Worm (Caenorhabditis elegans) whole organism, L2 larva: ENCODE data around the gene Y47D3A.1.
A peak's percentile ranks its signal among the peaks of the same experiment; 100 is the strongest.

Source experiments
- C34F6.9 ChIP-seq: fragments of 150-350 bp; optimal IDR thresholded peaks from 2 replicates; lab custom pipeline; 2014; ENCODE audit warnings: missing biosample characterization, missing genetic modification characterization
- F13H6.1 ChIP-seq: sonication (generic microtip); optimal IDR thresholded peaks from 2 replicates; lab custom pipeline; 2016; ENCODE audit warnings: missing genetic modification characterization, missing compliant biosample characterization
- R02D3.7 ChIP-seq: fragments of 150-350 bp; optimal IDR thresholded peaks from 2 replicates; lab custom pipeline; 2014; ENCODE audit warnings: missing biosample characterization, missing genetic modification characterization
- Y55F3AM.14 ChIP-seq: fragments of 200-800 bp; sonication (Bioruptor generic); optimal IDR thresholded peaks from 2 replicates; lab custom pipeline; 2018; ENCODE audit warnings: mild to moderate bottlenecking, missing genetic modification characterization, missing compliant biosample characterization
- ZK546.5 ChIP-seq: sonication (generic microtip); optimal IDR thresholded peaks from 2 replicates; lab custom pipeline; 2017; ENCODE audit warnings: missing biosample characterization, missing genetic modification characterization
- alr-1 ChIP-seq: fragments of 150-350 bp; optimal IDR thresholded peaks from 2 replicates; lab custom pipeline; 2014; ENCODE audit warnings: missing biosample characterization, missing genetic modification characterization
- aly-2 ChIP-seq: fragments of 150-350 bp; optimal IDR thresholded peaks from 2 replicates; lab custom pipeline; 2014; ENCODE audit warnings: missing biosample characterization, missing genetic modification characterization
- ama-1 ChIP-seq: fragments of 150-350 bp; optimal IDR thresholded peaks from 2 replicates; lab custom pipeline; 2018; ENCODE audit warnings: inconsistent platforms
- blmp-1 ChIP-seq: sonication (generic microtip); optimal IDR thresholded peaks from 2 replicates; lab custom pipeline; 2017; ENCODE audit warnings: missing genetic modification characterization, mild to moderate bottlenecking, missing compliant biosample characterization, antibody characterized with exemption, moderate library complexity; ENCODE audit not compliant: insufficient read depth
- ceh-16 ChIP-seq: fragments of 150-350 bp; optimal IDR thresholded peaks from 2 replicates; lab custom pipeline; 2014; ENCODE audit warnings: missing biosample characterization, missing genetic modification characterization
- ceh-82 ChIP-seq: fragments of 150-350 bp; optimal IDR thresholded peaks from 2 replicates; lab custom pipeline; 2014; ENCODE audit warnings: missing biosample characterization, missing genetic modification characterization
- crh-2 ChIP-seq: sonication (generic microtip); optimal IDR thresholded peaks from 2 replicates; lab custom pipeline; 2017; ENCODE audit warnings: missing biosample characterization, missing genetic modification characterization
- dmd-4 ChIP-seq: sonication (generic microtip); optimal IDR thresholded peaks from 2 replicates; lab custom pipeline; 2017; ENCODE audit warnings: missing biosample characterization, missing genetic modification characterization
- egl-27 ChIP-seq: sonication (generic microtip); optimal IDR thresholded peaks from 3 replicates; lab custom pipeline; 2017; ENCODE audit warnings: missing biosample characterization, missing genetic modification reagents, missing genetic modification characterization
- elt-1 ChIP-seq: fragments of 150-350 bp; optimal IDR thresholded peaks from 2 replicates; lab custom pipeline; 2014; ENCODE audit warnings: missing biosample characterization, missing genetic modification characterization
- elt-3 ChIP-seq: sonication (generic microtip); optimal IDR thresholded peaks from 2 replicates; lab custom pipeline; 2017; ENCODE audit warnings: missing biosample characterization, missing genetic modification characterization
- fos-1 ChIP-seq: fragments of 150-350 bp; optimal IDR thresholded peaks from 2 replicates; lab custom pipeline; 2014; ENCODE audit warnings: missing biosample characterization, missing genetic modification characterization
- gmeb-1 ChIP-seq: fragments of 150-350 bp; optimal IDR thresholded peaks from 2 replicates; lab custom pipeline; 2014; ENCODE audit warnings: missing biosample characterization, missing genetic modification characterization
- lin-11 ChIP-seq: fragments of 150-350 bp; sonication (generic microtip); optimal IDR thresholded peaks from 2 replicates; lab custom pipeline; 2014; ENCODE audit warnings: missing biosample characterization, missing genetic modification characterization, inconsistent platforms, mixed read lengths
- lin-13 ChIP-seq: fragments of 150-350 bp; optimal IDR thresholded peaks from 2 replicates; lab custom pipeline; 2014; ENCODE audit warnings: missing biosample characterization, missing genetic modification reagents, missing genetic modification characterization
- lin-39 ChIP-seq: fragments of 150-350 bp; optimal IDR thresholded peaks from 2 replicates; lab custom pipeline; 2014; ENCODE audit warnings: missing biosample characterization, missing genetic modification reagents, missing genetic modification characterization
- lsy-2 ChIP-seq, 2 experiments: fragments of 150-350 bp in 1 of 2; sonication (generic microtip) in 1 of 2; optimal IDR thresholded peaks; 2 replicates each; lab custom pipeline; 2014 to 2017; ENCODE audit warnings: missing biosample characterization in 2 of 2, missing genetic modification characterization in 2 of 2
- mab-5 ChIP-seq: fragments of 150-350 bp; optimal IDR thresholded peaks from 2 replicates; lab custom pipeline; 2014; ENCODE audit warnings: missing biosample characterization, missing genetic modification characterization
- mbf-1 ChIP-seq: sonication (generic microtip); optimal IDR thresholded peaks from 2 replicates; lab custom pipeline; 2017; ENCODE audit warnings: missing biosample characterization, missing genetic modification characterization
- mdl-1 ChIP-seq, 2 experiments: fragments of 150-350 bp in 1 of 2; sonication (generic microtip) in 1 of 2; optimal IDR thresholded peaks; 2 replicates each; lab custom pipeline; 2017; ENCODE audit warnings: missing biosample characterization in 2 of 2, missing genetic modification characterization in 2 of 2
- nhr-11 ChIP-seq: fragments of 150-350 bp; optimal IDR thresholded peaks from 2 replicates; lab custom pipeline; 2014; ENCODE audit warnings: missing biosample characterization, missing genetic modification characterization
- nhr-12 ChIP-seq: fragments of 150-350 bp; optimal IDR thresholded peaks from 2 replicates; lab custom pipeline; 2014; ENCODE audit warnings: missing biosample characterization, missing genetic modification characterization
- nhr-129 ChIP-seq: fragments of 150-350 bp; optimal IDR thresholded peaks from 2 replicates; lab custom pipeline; 2014; ENCODE audit warnings: missing biosample characterization, missing genetic modification characterization
- nhr-21 ChIP-seq: fragments of 150-350 bp; optimal IDR thresholded peaks from 2 replicates; lab custom pipeline; 2014; ENCODE audit warnings: missing biosample characterization, missing genetic modification characterization
- nhr-23 ChIP-seq: fragments of 150-350 bp; optimal IDR thresholded peaks from 2 replicates; lab custom pipeline; 2014; ENCODE audit warnings: missing biosample characterization, missing genetic modification reagents, missing genetic modification characterization
- nhr-237 ChIP-seq: fragments of 150-350 bp; optimal IDR thresholded peaks from 2 replicates; lab custom pipeline; 2014; ENCODE audit warnings: missing biosample characterization, missing genetic modification characterization
- nhr-25 ChIP-seq: fragments of 150-350 bp; sonication (generic microtip); optimal IDR thresholded peaks from 3 replicates; lab custom pipeline; 2014; ENCODE audit warnings: missing biosample characterization, missing genetic modification characterization
- nhr-6 ChIP-seq: fragments of 150-350 bp; optimal IDR thresholded peaks from 2 replicates; lab custom pipeline; 2014; ENCODE audit warnings: missing biosample characterization, missing genetic modification characterization
- peb-1 ChIP-seq: fragments of 150-350 bp; optimal IDR thresholded peaks from 2 replicates; lab custom pipeline; 2014; ENCODE audit warnings: missing biosample characterization, missing genetic modification characterization
- sem-4 ChIP-seq: fragments of 150-350 bp; optimal IDR thresholded peaks from 2 replicates; lab custom pipeline; 2014; ENCODE audit warnings: missing biosample characterization, missing genetic modification reagents, missing genetic modification characterization
- skn-1 ChIP-seq: sonication (generic microtip); optimal IDR thresholded peaks from 2 replicates; lab custom pipeline; 2017; ENCODE audit warnings: missing biosample characterization, missing genetic modification characterization
- sma-3 ChIP-seq: sonication (generic microtip); optimal IDR thresholded peaks from 2 replicates; lab custom pipeline; 2016; ENCODE audit warnings: missing genetic modification reagents, missing genetic modification characterization, missing compliant biosample characterization
- sma-9 ChIP-seq, 2 experiments: fragments of 150-350 bp in 1 of 2; sonication (generic microtip) in 1 of 2; optimal IDR thresholded peaks; 2 replicates each; lab custom pipeline; 2014 to 2016; ENCODE audit warnings: missing genetic modification characterization in 2 of 2, mild to moderate bottlenecking in 1 of 2, missing biosample characterization in 1 of 2, missing compliant biosample characterization in 1 of 2, missing genetic modification reagents in 1 of 2, moderate library complexity in 1 of 2
- snpc-4 ChIP-seq: fragments of 150-350 bp; optimal IDR thresholded peaks from 2 replicates; lab custom pipeline; 2014; ENCODE audit warnings: missing biosample characterization, missing genetic modification characterization
- unc-55 ChIP-seq: fragments of 150-350 bp; sonication (generic microtip); optimal IDR thresholded peaks from 3 replicates; lab custom pipeline; 2014; ENCODE audit warnings: missing biosample characterization, missing genetic modification reagents, missing genetic modification characterization
- unc-62 ChIP-seq: fragments of 150-350 bp; optimal IDR thresholded peaks from 2 replicates; lab custom pipeline; 2014; ENCODE audit warnings: missing biosample characterization, missing genetic modification reagents, missing genetic modification characterization
- zag-1 ChIP-seq: fragments of 150-350 bp; optimal IDR thresholded peaks from 2 replicates; lab custom pipeline; 2014; ENCODE audit warnings: missing biosample characterization, missing genetic modification characterization
- ztf-1 ChIP-seq: fragments of 200-800 bp; sonication (Bioruptor generic); conservative IDR thresholded peaks from 2 replicates; pipeline ENCODE4 v1.3.6; 2022; ENCODE audit warnings: missing genetic modification characterization, missing compliant biosample characterization
- ztf-11 ChIP-seq: sonication (generic microtip); optimal IDR thresholded peaks from 2 replicates; lab custom pipeline; 2017; ENCODE audit warnings: missing biosample characterization, missing genetic modification characterization
- ztf-4 ChIP-seq: fragments of 150-350 bp; optimal IDR thresholded peaks from 2 replicates; lab custom pipeline; 2014; ENCODE audit warnings: missing biosample characterization, missing genetic modification characterization

The Y47D3A.1 gene

DNA sequence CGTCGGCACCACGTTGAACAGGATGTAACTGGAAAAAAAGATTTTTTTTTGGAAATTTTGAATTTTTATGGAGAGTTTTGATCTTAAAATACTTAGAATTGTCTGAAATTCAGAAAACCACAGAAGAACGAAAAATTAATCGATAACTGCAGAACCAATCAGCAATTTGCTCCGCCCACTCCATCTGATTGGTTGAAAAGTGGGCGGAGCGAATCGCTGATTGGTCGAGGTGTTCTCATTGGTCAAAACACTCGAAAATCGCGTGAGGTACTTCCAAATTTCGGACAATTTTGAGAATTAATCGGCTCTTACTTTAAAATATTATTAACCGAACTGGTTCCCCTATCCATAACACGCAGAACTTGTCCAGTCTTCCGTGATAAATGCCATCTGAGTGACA, 46.0 kb downstream of the Y47D3A.1 start:
- no peak for TF ChIP-seq sma-9 (GFP tag; optimal IDR thresholded peaks at IDR 0.05; lab: Kevin White, UChicago)
- TF ChIP-seq sma-9 (tag; optimal IDR thresholded peaks at IDR 0.05; lab: Kevin White, UChicago) = no peak
- TF ChIP-seq nhr-6 (tag; lab: Kevin White, UChicago) = no peak
- no peak for TF ChIP-seq mbf-1
- no peak for TF ChIP-seq egl-27 (tag; lab: Kevin White, UChicago)
- no peak for TF ChIP-seq unc-62 (GFP tag; lab: Kevin White, UChicago)
- TF ChIP-seq snpc-4 (tag; lab: Kevin White, UChicago) = no peak
- TF ChIP-seq nhr-25 (tag; lab: Kevin White, UChicago) = no peak

DNA sequence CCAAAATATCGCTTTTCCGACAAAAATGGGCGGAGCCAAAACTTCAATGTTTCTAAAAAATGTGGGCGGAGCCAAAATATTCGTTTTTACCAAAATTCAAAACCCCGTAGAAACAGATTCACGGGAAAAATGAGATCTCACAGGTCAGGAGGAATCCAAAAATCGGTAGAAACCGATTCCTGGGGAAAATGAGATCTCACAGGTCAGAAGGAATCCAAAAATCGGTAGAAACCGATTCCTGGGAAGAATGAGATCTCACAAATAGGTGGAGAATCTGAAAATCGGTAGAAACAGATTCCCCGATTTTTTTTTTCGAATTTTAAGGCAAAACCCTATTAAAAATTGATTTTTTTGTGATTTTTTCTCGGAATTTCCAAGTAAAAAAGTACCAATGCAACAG, 48.2 kb downstream of the Y47D3A.1 start:
- TF ChIP-seq sma-9 (GFP tag; optimal IDR thresholded peaks at IDR 0.05; lab: Kevin White, UChicago) (no peak), sma-9 (tag; optimal IDR thresholded peaks at IDR 0.05; lab: Kevin White, UChicago) (no peak), unc-55 (GFP tag; lab: Kevin White, UChicago) (peak; percentile 17)

DNA sequence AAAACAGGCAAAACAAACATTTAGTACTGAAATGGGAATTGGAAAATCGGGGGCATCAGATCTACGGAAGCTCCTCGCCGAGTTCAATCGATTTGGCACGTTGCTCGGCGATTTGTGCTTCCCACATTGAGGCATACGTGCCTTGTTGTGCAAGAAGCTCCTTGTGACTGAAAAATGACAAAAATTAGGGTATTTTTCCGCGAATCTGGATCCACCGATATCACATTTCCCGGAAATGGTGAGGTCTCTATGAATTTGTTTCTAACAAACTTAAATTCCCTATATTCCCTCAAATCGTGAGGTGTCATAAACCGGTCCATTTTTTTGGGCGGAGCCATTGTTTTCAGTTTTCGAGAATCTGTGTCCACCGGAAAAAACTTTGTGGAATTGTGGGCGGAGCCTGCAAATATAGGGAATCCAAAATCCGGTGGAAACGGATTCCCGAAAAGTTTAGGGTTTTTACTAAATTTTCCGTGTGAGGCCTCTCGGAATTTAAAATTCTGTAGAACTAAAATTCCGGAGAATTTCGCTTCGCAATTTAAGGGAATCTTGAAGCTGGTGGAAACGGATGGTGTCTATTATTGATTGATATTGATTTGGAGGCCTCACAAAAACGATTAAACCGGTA, 49.9 kb downstream of the Y47D3A.1 start:
- TF ChIP-seq ztf-1 (GFP tag; lab: Robert Waterston, UW) (0 out of 2 replicates have a peak, but pooled peaks have one; percentile 77), F13H6.1 (tag; lab: Kevin White, UChicago) (peak; percentile 9), R02D3.7 (no peak), lsy-2 (tag; optimal IDR thresholded peaks at IDR 0.05; lab: Kevin White, UChicago) (peak in 1 of 2 experiments; percentile 31), sma-3 (peak; percentile 71)

DNA sequence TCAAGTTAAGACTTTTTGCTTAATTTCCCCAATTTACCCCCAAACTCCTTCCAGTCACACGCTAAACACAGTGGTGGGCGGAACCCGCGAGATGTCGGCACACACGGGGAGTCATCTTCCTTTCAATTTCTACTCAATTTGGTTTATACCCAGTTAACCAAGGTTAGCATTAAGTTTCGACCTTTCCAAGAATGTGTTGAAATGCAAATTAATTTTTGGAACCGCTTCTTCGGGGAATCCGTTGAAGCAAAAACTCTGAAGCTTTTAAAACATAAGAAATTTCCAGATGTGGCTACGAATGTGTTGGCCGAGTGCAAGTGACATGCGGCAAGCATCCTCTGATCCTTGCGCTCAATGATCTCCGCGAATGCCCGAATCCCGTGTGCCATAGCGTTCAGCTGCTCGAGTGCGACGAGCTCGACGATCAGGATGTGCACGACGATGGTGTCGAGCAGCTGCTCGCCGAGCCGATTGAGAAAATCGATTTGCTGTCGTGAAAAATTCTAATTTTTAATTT, 50.7 kb downstream of the Y47D3A.1 start:
- TF ChIP-seq F13H6.1 (tag; lab: Kevin White, UChicago) = no peak
- no peak for TF ChIP-seq lin-39 (tag; lab: Kevin White, UChicago)
- no peak for TF ChIP-seq gmeb-1
- TF ChIP-seq nhr-25 (tag; lab: Kevin White, UChicago) = peak; percentile 9
- peak; percentile 94 for TF ChIP-seq ama-1 (lab: Kevin White, UChicago)
- TF ChIP-seq fos-1 (tag; lab: Kevin White, UChicago) = no peak
- TF ChIP-seq mdl-1 (tag; optimal IDR thresholded peaks at IDR 0.05; lab: Kevin White, UChicago) = no peak
- no peak for TF ChIP-seq mbf-1
- no peak for TF ChIP-seq skn-1
- TF ChIP-seq lin-13 (GFP tag; lab: Kevin White, UChicago) = peak; percentile 43
- TF ChIP-seq nhr-12 = no peak
- no peak for TF ChIP-seq R02D3.7
- TF ChIP-seq crh-2 = no peak
- TF ChIP-seq unc-55 (GFP tag; lab: Kevin White, UChicago) = no peak
- no peak for TF ChIP-seq mab-5 (tag; lab: Kevin White, UChicago)
- no peak for TF ChIP-seq nhr-6 (tag; lab: Kevin White, UChicago)
- TF ChIP-seq unc-62 (GFP tag; lab: Kevin White, UChicago) = no peak
- TF ChIP-seq blmp-1 (tag; lab: Kevin White, UChicago) = no peak
- TF ChIP-seq elt-1 (tag; lab: Kevin White, UChicago) = no peak
- no peak for TF ChIP-seq zag-1 (tag; lab: Kevin White, UChicago)
- TF ChIP-seq peb-1 (tag; lab: Kevin White, UChicago) = no peak
- peak; percentile 7 for TF ChIP-seq nhr-21 (tag; lab: Kevin White, UChicago)
- TF ChIP-seq alr-1 = no peak
- TF ChIP-seq sma-3 = no peak
- TF ChIP-seq sma-9 (GFP tag; optimal IDR thresholded peaks at IDR 0.05; lab: Kevin White, UChicago) = peak; percentile 33
- TF ChIP-seq sma-9 (tag; optimal IDR thresholded peaks at IDR 0.05; lab: Kevin White, UChicago) = no peak
- TF ChIP-seq ZK546.5 = no peak
- TF ChIP-seq nhr-11 (tag; lab: Kevin White, UChicago) = no peak
- no peak for TF ChIP-seq nhr-237 (tag; lab: Kevin White, UChicago)
- TF ChIP-seq Y55F3AM.14 = no peak
- peak; percentile 13 for TF ChIP-seq ceh-16 (tag; lab: Kevin White, UChicago)
- no peak for TF ChIP-seq elt-3 (tag; lab: Kevin White, UChicago)
- TF ChIP-seq C34F6.9 (tag; lab: Kevin White, UChicago) = no peak
- TF ChIP-seq nhr-129 = no peak
- TF ChIP-seq nhr-23 = no peak
- TF ChIP-seq lin-11 = no peak
- TF ChIP-seq ztf-11 (tag; lab: Kevin White, UChicago) = no peak
- TF ChIP-seq lsy-2 (tag; optimal IDR thresholded peaks at IDR 0.05; lab: Kevin White, UChicago) = no peak
- no peak for TF ChIP-seq ztf-1 (GFP tag; lab: Robert Waterston, UW)
- no peak for TF ChIP-seq aly-2 (tag; lab: Kevin White, UChicago)
- TF ChIP-seq ztf-4 (tag; lab: Kevin White, UChicago) = no peak
- TF ChIP-seq ceh-82 (tag; lab: Kevin White, UChicago) = no peak
- no peak for TF ChIP-seq sem-4 (tag; lab: Kevin White, UChicago)
- no peak for TF ChIP-seq dmd-4 (tag; lab: Kevin White, UChicago)
